Worm (Caenorhabditis elegans) whole organism, L1 larva: ENCODE data around the gene Y97E10AR.8.

Source experiments
- blmp-1 ChIP-seq: fragments of 150-350 bp; optimal IDR thresholded peaks from 2 replicates; lab custom pipeline; 2014; ENCODE audit warnings: missing biosample characterization, missing genetic modification characterization
- hlh-17 ChIP-seq: fragments of 200-800 bp; sonication (Bioruptor generic); optimal IDR thresholded peaks from 2 replicates; lab custom pipeline; 2018; ENCODE audit warnings: missing genetic modification characterization, mild to moderate bottlenecking, missing compliant biosample characterization, moderate library complexity, borderline replicate concordance
- lsy-2 ChIP-seq, 2 experiments: fragments of 150-350 bp; optimal IDR thresholded peaks; 2 replicates each; lab custom pipeline; 2014; ENCODE audit warnings: missing biosample characterization in 2 of 2, missing genetic modification characterization in 2 of 2
- nhr-85 ChIP-seq: sonication (generic microtip); peaks from one replicate; lab custom pipeline; 2016; ENCODE audit warnings: missing genetic modification characterization, inconsistent platforms, missing compliant biosample characterization

Y97E10AR.8 gene

DNA sequence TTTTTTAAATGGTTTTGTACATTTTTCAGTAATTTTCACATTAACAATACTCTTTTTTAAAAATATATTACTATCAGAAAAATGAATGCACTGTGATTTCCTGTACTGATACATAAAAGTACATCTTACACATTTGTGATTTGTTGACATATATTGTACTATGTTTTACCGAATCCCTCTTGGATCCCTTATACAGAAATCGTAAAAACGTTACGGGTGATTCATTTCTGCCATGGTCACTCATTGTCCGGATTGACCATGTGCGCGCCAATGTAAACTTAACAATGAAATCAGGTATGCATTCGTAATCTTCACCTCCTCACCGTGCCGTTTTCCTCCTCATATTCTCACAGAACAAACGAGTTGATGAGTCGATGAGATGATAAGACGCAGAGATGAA is 49.0 kb downstream of the Y97E10AR.8 start, which contains the start of gene ZC513.2:
Gene ZC513.2 (plus strand): TSS at position 301 of the 400 bp plus-strand sequence.
- peak; percentile 16 for TF ChIP-seq blmp-1
- TF ChIP-seq lsy-2 (tag; optimal IDR thresholded peaks at IDR 0.05; lab: Kevin White, UChicago) = no peak
- peak; percentile 9 for TF ChIP-seq nhr-85
- TF ChIP-seq, all 84 proteins: peak for 2

DNA sequence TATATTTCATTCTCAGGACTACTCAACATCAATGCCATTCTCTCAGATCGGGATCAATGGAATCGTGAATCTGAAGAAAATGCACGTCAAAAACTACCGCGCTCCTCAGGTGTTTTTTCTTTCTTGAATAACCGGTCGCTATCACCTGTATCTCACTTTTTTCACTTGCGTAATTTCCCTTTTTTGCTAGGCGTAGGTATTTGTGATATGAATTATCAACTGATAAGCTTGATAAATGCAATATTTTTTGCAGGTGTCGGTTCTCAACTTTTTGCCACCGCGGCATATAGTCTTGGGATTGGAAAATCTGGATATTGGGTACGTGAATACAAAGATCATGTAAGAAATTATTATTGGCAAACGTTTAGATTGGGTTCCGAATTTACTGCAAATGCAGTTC is 50.1 kb downstream of the Y97E10AR.8 start:
- TF ChIP-seq hlh-17 (GFP tag; lab: Kevin White, UChicago) = no peak
- peak; percentile 79 for TF ChIP-seq blmp-1
